Worm (Caenorhabditis elegans): ENCODE measurements around the gene srlf-35.

The srlf-35 gene

ce11 chrV:532046-532445 lies 28.2 kb downstream of the srlf-35 start, which contains the start of gene nhr-58 (continued):
- TF ChIP-seq mxl-3 (GFP tag; optimal IDR thresholded peaks at IDR 0.05): peak; percentile 56
- no peak for TF ChIP-seq ceh-82 (tag; optimal IDR thresholded peaks at IDR 0.05)
- no peak for TF ChIP-seq daf-16 (GFP tag; optimal IDR thresholded peaks at IDR 0.05)
- TF ChIP-seq daf-16 (tag; optimal IDR thresholded peaks at IDR 0.05): peak; percentile 63
- TF ChIP-seq ztf-7 (tag; optimal IDR thresholded peaks at IDR 0.05): peak; percentile 77
- TF ChIP-seq Y5F2A.4 (GFP tag; optimal IDR thresholded peaks at IDR 0.05): no peak
- no peak for TF ChIP-seq php-3 (GFP tag; IDR thresholded peaks at IDR 0.05)
- no peak for TF ChIP-seq aly-2 (tag; optimal IDR thresholded peaks at IDR 0.05)
- no peak for TF ChIP-seq Y48G9A.11 (GFP tag; IDR thresholded peaks at IDR 0.05)
- TF ChIP-seq nhr-41 (GFP tag; IDR thresholded peaks at IDR 0.05): no peak
- TF ChIP-seq nhr-10 (tag; optimal IDR thresholded peaks at IDR 0.05): peak; percentile 59
- peak; percentile 90 for TF ChIP-seq lin-1 (GFP tag; IDR thresholded peaks at IDR 0.05)
- TF ChIP-seq lin-39 (tag; optimal IDR thresholded peaks at IDR 0.05): no peak
- no peak for TF ChIP-seq zag-1 (tag; optimal IDR thresholded peaks at IDR 0.05)
- TF ChIP-seq nhr-11 (tag; optimal IDR thresholded peaks at IDR 0.05): peak; percentile 69
- no peak for TF ChIP-seq spr-3 (GFP tag; optimal IDR thresholded peaks at IDR 0.05)
- no peak for TF ChIP-seq tra-1 (GFP tag; IDR thresholded peaks at IDR 0.05)
- TF ChIP-seq vab-7 (GFP tag; IDR thresholded peaks at IDR 0.05): no peak
- TF ChIP-seq F37D6.2 (tag; optimal IDR thresholded peaks at IDR 0.05): no peak
- TF ChIP-seq jun-1 (tag; optimal IDR thresholded peaks at IDR 0.05): peak; percentile 53
- TF ChIP-seq saeg-2 (GFP tag; IDR thresholded peaks at IDR 0.05): no peak
- 0 out of 2 replicates have a peak, but pooled peaks have one; percentile 28 for TF ChIP-seq hmg-1.1 (GFP tag; IDR thresholded peaks at IDR 0.05)
- TF ChIP-seq set-16 (GFP tag; IDR thresholded peaks at IDR 0.05): no peak
- TF ChIP-seq dve-1 (tag; optimal IDR thresholded peaks at IDR 0.05; ENCODE audit: insufficient read depth): peak; percentile 94
- peak in 1 of 2 experiments; percentile 35 for TF ChIP-seq lsy-2 (tag; optimal IDR thresholded peaks at IDR 0.05)
- no peak for TF ChIP-seq ama-1 (optimal IDR thresholded peaks at IDR 0.05)
- no peak for TF ChIP-seq ceh-20 (GFP tag; IDR thresholded peaks at IDR 0.05)
- peak; percentile 84 for TF ChIP-seq nhr-102 (tag; optimal IDR thresholded peaks at IDR 0.05)
- peak; percentile 94 for TF ChIP-seq nhr-48 (tag; optimal IDR thresholded peaks at IDR 0.05)
- no peak for TF ChIP-seq tag-97 (GFP tag; IDR thresholded peaks at IDR 0.05)
- no peak for TF ChIP-seq lin-13 (GFP tag; optimal IDR thresholded peaks at IDR 0.05)
- TF ChIP-seq fkh-10 (GFP tag; optimal IDR thresholded peaks at IDR 0.05): no peak
- no peak for TF ChIP-seq ces-1 (GFP tag; optimal IDR thresholded peaks at IDR 0.05)
- peak; percentile 96 for TF ChIP-seq hlh-11 (tag; optimal IDR thresholded peaks at IDR 0.05)
- no peak for TF ChIP-seq F49E8.2 (tag; optimal IDR thresholded peaks at IDR 0.05; ENCODE audit: borderline replicate concordance)
- no peak for TF ChIP-seq ceh-62 (tag; optimal IDR thresholded peaks at IDR 0.05)
- no peak for TF ChIP-seq Y75B8A.6 (GFP tag; IDR thresholded peaks at IDR 0.05)
- TF ChIP-seq R02D3.7 (tag; optimal IDR thresholded peaks at IDR 0.05): no peak
- TF ChIP-seq mdl-1 (tag; optimal IDR thresholded peaks at IDR 0.05): peak; percentile 74 to 86
- TF ChIP-seq duxl-1 (tag; optimal IDR thresholded peaks at IDR 0.05; ENCODE audit: poor library complexity): peak; percentile 32
- no peak for TF ChIP-seq attf-4 (tag; optimal IDR thresholded peaks at IDR 0.05)
- no peak for TF ChIP-seq lin-29 (GFP tag; IDR thresholded peaks at IDR 0.05)
- no peak for TF ChIP-seq lin-15B (tag; optimal IDR thresholded peaks at IDR 0.05)
- TF ChIP-seq nhr-6 (tag; optimal IDR thresholded peaks at IDR 0.05): peak; percentile 79
- TF ChIP-seq egl-43 (GFP tag; IDR thresholded peaks at IDR 0.05): no peak
- peak; percentile 59 for TF ChIP-seq nhr-25 (tag; optimal IDR thresholded peaks at IDR 0.05; ENCODE audit: borderline replicate concordance, insufficient read depth)
- no peak for TF ChIP-seq T20F7.1 (GFP tag; optimal IDR thresholded peaks at IDR 0.05)
- no peak for TF ChIP-seq madf-9 (GFP tag; conservative IDR thresholded peaks at IDR 0.05)
- TF ChIP-seq ceh-28 (tag; optimal IDR thresholded peaks at IDR 0.05): no peak
- no peak for TF ChIP-seq arid-1 (GFP tag; conservative IDR thresholded peaks at IDR 0.05)
- no peak for TF ChIP-seq mdt-29 (GFP tag; IDR thresholded peaks at IDR 0.05)
